Fruit fly (Drosophila melanogaster) whole organism, embryonic: ENCODE data around the gene CG12017.

ENCODE experiments used
- ATbp ChIP-seq: fragments of 200-800 bp; sonication (Bioruptor generic); optimal IDR thresholded peaks from 2 replicates; lab custom pipeline; 2017; ENCODE audit warnings: missing biosample characterization, mild to moderate bottlenecking, missing genetic modification characterization, missing genetic modification reagents
- B-H2 ChIP-seq: fragments of 200-800 bp; sonication (Bioruptor generic); optimal IDR thresholded peaks from 2 replicates; lab custom pipeline; 2018; ENCODE audit warnings: missing biosample characterization, mild to moderate bottlenecking, missing genetic modification characterization
- Blimp-1 ChIP-seq: fragments of 200-800 bp; sonication (Bioruptor generic); optimal IDR thresholded peaks from 3 replicates; lab custom pipeline; 2018; ENCODE audit warnings: missing biosample characterization, missing genetic modification characterization, mild to moderate bottlenecking, moderate library complexity, missing genetic modification reagents
- BtbVII ChIP-seq: fragments of 200-800 bp; sonication (Bioruptor generic); optimal IDR thresholded peaks from 3 replicates; lab custom pipeline; 2017; ENCODE audit warnings: missing biosample characterization, mild to moderate bottlenecking, missing genetic modification characterization
- CG10543 ChIP-seq: fragments of 200-800 bp; sonication (Bioruptor generic); optimal IDR thresholded peaks from 3 replicates; lab custom pipeline; 2017; ENCODE audit warnings: missing biosample characterization, mild to moderate bottlenecking, missing genetic modification characterization, moderate library complexity
- CG10565 ChIP-seq: fragments of 200-800 bp; sonication (Bioruptor generic); optimal IDR thresholded peaks from 3 replicates; lab custom pipeline; 2016; ENCODE audit warnings: missing biosample characterization, mild to moderate bottlenecking, missing genetic modification characterization
- CG11085 ChIP-seq: fragments of 200-800 bp; sonication (Bioruptor generic); IDR thresholded peaks from 2 replicates; pipeline ENCODE4 v1.3.6; 2022; ENCODE audit warnings: missing biosample characterization, missing genetic modification characterization
- CG11398 ChIP-seq: fragments of 200-800 bp; sonication (Bioruptor generic); optimal IDR thresholded peaks from 2 replicates; lab custom pipeline; 2016; ENCODE audit warnings: missing biosample characterization, missing genetic modification characterization
- CG12219 ChIP-seq: fragments of 200-800 bp; sonication (Bioruptor generic); optimal IDR thresholded peaks from 3 replicates; lab custom pipeline; 2018; ENCODE audit warnings: missing biosample characterization, mild to moderate bottlenecking, missing genetic modification characterization
- CG13296 ChIP-seq: fragments of 200-800 bp; sonication (Bioruptor generic); optimal IDR thresholded peaks from 3 replicates; lab custom pipeline; 2018; ENCODE audit warnings: missing biosample characterization, mild to moderate bottlenecking, missing genetic modification characterization
- CG13624 ChIP-seq: fragments of 200-800 bp; sonication (Bioruptor generic); optimal IDR thresholded peaks from 2 replicates; lab custom pipeline; 2016; ENCODE audit warnings: missing biosample characterization, missing genetic modification characterization
- CG15269 ChIP-seq: fragments of 200-800 bp; sonication (Bioruptor generic); optimal IDR thresholded peaks from 2 replicates; lab custom pipeline; 2018; ENCODE audit warnings: missing biosample characterization, mild to moderate bottlenecking, missing genetic modification characterization, moderate library complexity
- CG15514 ChIP-seq: fragments of 200-800 bp; sonication (Bioruptor generic); optimal IDR thresholded peaks from 3 replicates; lab custom pipeline; 2017; ENCODE audit warnings: missing biosample characterization, missing genetic modification characterization, mild to moderate bottlenecking, moderate library complexity, missing genetic modification reagents
- CG2129 ChIP-seq: fragments of 200-800 bp; sonication (Bioruptor generic); IDR thresholded peaks from 2 replicates; pipeline ENCODE4 v1.3.6; 2022; ENCODE audit warnings: missing biosample characterization, missing genetic modification characterization; ENCODE audit not compliant: partially characterized antibody
- CG2199 ChIP-seq: fragments of 200-800 bp; sonication (Bioruptor generic); IDR thresholded peaks from 3 replicates; pipeline ENCODE4 v1.3.6; 2022; ENCODE audit warnings: missing biosample characterization, missing genetic modification characterization
- CG2678 ChIP-seq: fragments of 200-800 bp; sonication (Bioruptor generic); optimal IDR thresholded peaks from 3 replicates; lab custom pipeline; 2019; ENCODE audit warnings: missing biosample characterization, mild to moderate bottlenecking, missing genetic modification characterization, moderate library complexity
- CG2712 ChIP-seq: fragments of 200-800 bp; optimal IDR thresholded peaks from 3 replicates; lab custom pipeline; 2019; ENCODE audit warnings: missing biosample characterization, mild to moderate bottlenecking, missing genetic modification characterization, moderate library complexity
- CG31224 ChIP-seq: fragments of 200-800 bp; sonication (Bioruptor generic); IDR thresholded peaks from 2 replicates; pipeline ENCODE4 v1.3.6; 2022; ENCODE audit warnings: missing biosample characterization, missing genetic modification characterization
- CG3163 ChIP-seq: fragments of 200-800 bp; sonication (Bioruptor generic); optimal IDR thresholded peaks from 3 replicates; lab custom pipeline; 2016; ENCODE audit warnings: missing biosample characterization, missing genetic modification characterization
- CG32772 ChIP-seq: fragments of 200-800 bp; sonication (Bioruptor generic); IDR thresholded peaks from 2 replicates; pipeline ENCODE4 v1.3.6; 2022; ENCODE audit warnings: missing biosample characterization, missing genetic modification characterization
- CG34376 ChIP-seq: fragments of 200-800 bp; sonication (Bioruptor generic); optimal IDR thresholded peaks from 2 replicates; lab custom pipeline; 2018; ENCODE audit warnings: missing biosample characterization, mild to moderate bottlenecking, missing genetic modification characterization
- CG4282 ChIP-seq: fragments of 200-800 bp; sonication (Bioruptor generic); optimal IDR thresholded peaks from 2 replicates; lab custom pipeline; 2016; ENCODE audit warnings: missing biosample characterization, missing genetic modification characterization
- CG7372 ChIP-seq: fragments of 200-800 bp; sonication (Bioruptor generic); IDR thresholded peaks from 2 replicates; pipeline ENCODE4 v1.3.6; 2022; ENCODE audit warnings: missing biosample characterization, missing genetic modification characterization
- CG7786 ChIP-seq: fragments of 200-800 bp; sonication (Bioruptor generic); optimal IDR thresholded peaks from 2 replicates; lab custom pipeline; 2016; ENCODE audit warnings: missing biosample characterization, missing genetic modification characterization
- CG8089 ChIP-seq: fragments of 200-800 bp; sonication (Bioruptor generic); optimal IDR thresholded peaks from 3 replicates; lab custom pipeline; 2016; ENCODE audit warnings: missing biosample characterization, missing genetic modification characterization
- CG9727 ChIP-seq: fragments of 200-800 bp; sonication (Bioruptor generic); optimal IDR thresholded peaks from 3 replicates; lab custom pipeline; 2017; ENCODE audit warnings: missing biosample characterization, mild to moderate bottlenecking, missing genetic modification characterization
- CG9876 ChIP-seq: fragments of 200-800 bp; sonication (Bioruptor generic); optimal IDR thresholded peaks from 2 replicates; lab custom pipeline; 2016; ENCODE audit warnings: missing biosample characterization, missing genetic modification characterization
- D ChIP-seq, 2 experiments: fragments of 200-800 bp in 1 of 2; fragments of >200 bp in 1 of 2; sonication (Bioruptor generic) in 1 of 2; optimal IDR thresholded peaks; 2 replicates in 1 of 2; 3 replicates in 1 of 2; lab custom pipeline; 2017; ENCODE audit warnings: mild to moderate bottlenecking in 1 of 2, missing biosample characterization in 1 of 2, missing genetic modification characterization in 1 of 2, missing genetic modification reagents in 1 of 2
- Doc3 ChIP-seq: fragments of 200-800 bp; sonication (Bioruptor generic); IDR thresholded peaks from 3 replicates; pipeline ENCODE4 v1.3.6; 2022; ENCODE audit warnings: missing biosample characterization, missing genetic modification characterization; ENCODE audit not compliant: partially characterized antibody
- Gug ChIP-seq: fragments of 200-800 bp; sonication (Bioruptor generic); IDR thresholded peaks from 4 replicates; pipeline ENCODE4 v1.3.6; 2022; ENCODE audit warnings: missing biosample characterization, missing genetic modification characterization
- Lhr ChIP-seq: fragments of 200-800 bp; sonication (Bioruptor generic); optimal IDR thresholded peaks from 3 replicates; lab custom pipeline; 2017; ENCODE audit warnings: mild to moderate bottlenecking, missing biosample characterization, missing genetic modification reagents, missing genetic modification characterization
- Med ChIP-seq: fragments of 200-800 bp; sonication (Bioruptor generic); peaks from one replicate; lab custom pipeline; 2016; ENCODE audit warnings: missing biosample characterization, missing genetic modification characterization, mild to moderate bottlenecking, inconsistent platforms, moderate library complexity
- NC2α ChIP-seq: fragments of 200-800 bp; sonication (Bioruptor generic); optimal IDR thresholded peaks from 2 replicates; lab custom pipeline; 2016; ENCODE audit warnings: missing biosample characterization, missing genetic modification characterization
- Stat92E ChIP-seq, 3 experiments: fragments of >200 bp in 2 of 3; fragments of 200-800 bp in 1 of 3; sonication (Bioruptor generic) in 1 of 3; optimal IDR thresholded peaks; 2 replicates each; lab custom pipeline; 2017 to 2019; ENCODE audit warnings: missing biosample characterization in 3 of 3, missing genetic modification characterization in 3 of 3, mild to moderate bottlenecking in 1 of 3, moderate library complexity in 1 of 3
- Trl ChIP-seq, 3 experiments: fragments of >200 bp in 2 of 3; fragments of 200-800 bp in 1 of 3; sonication (Bioruptor generic) in 1 of 3; optimal IDR thresholded peaks; 2 replicates in 1 of 3; 3 replicates in 2 of 3; lab custom pipeline; 2016 to 2017; ENCODE audit warnings: missing biosample characterization in 1 of 3, missing genetic modification characterization in 1 of 3
- Xbp1 ChIP-seq: fragments of 200-800 bp; sonication (Bioruptor generic); optimal IDR thresholded peaks from 3 replicates; lab custom pipeline; 2016; ENCODE audit warnings: missing biosample characterization, mild to moderate bottlenecking, missing genetic modification characterization
- ac ChIP-seq: fragments of 200-800 bp; sonication (Bioruptor generic); optimal IDR thresholded peaks from 3 replicates; lab custom pipeline; 2017; ENCODE audit warnings: missing biosample characterization, mild to moderate bottlenecking, missing genetic modification characterization
- al ChIP-seq: fragments of 200-800 bp; sonication (Bioruptor generic); IDR thresholded peaks from 2 replicates; pipeline ENCODE4 v1.3.6; 2022; ENCODE audit warnings: missing biosample characterization, missing genetic modification characterization
- aop ChIP-seq: fragments of 200-800 bp; sonication (Bioruptor generic); IDR thresholded peaks from 2 replicates; pipeline ENCODE4 v1.3.6; 2022; ENCODE audit warnings: missing biosample characterization, missing genetic modification characterization
- fd102C ChIP-seq: fragments of 200-800 bp; sonication (Bioruptor generic); optimal IDR thresholded peaks from 2 replicates; lab custom pipeline; 2018; ENCODE audit warnings: missing biosample characterization, mild to moderate bottlenecking, missing genetic modification characterization, moderate library complexity
- grau ChIP-seq: fragments of 200-800 bp; optimal IDR thresholded peaks from 3 replicates; lab custom pipeline; 2019; ENCODE audit warnings: missing biosample characterization, mild to moderate bottlenecking, missing genetic modification characterization, moderate library complexity
- jing ChIP-seq: fragments of 200-800 bp; sonication (Bioruptor generic); optimal IDR thresholded peaks from 2 replicates; lab custom pipeline; 2018; ENCODE audit warnings: missing biosample characterization, mild to moderate bottlenecking, missing genetic modification characterization
- kni ChIP-seq: fragments of 200-800 bp; sonication (Bioruptor generic); optimal IDR thresholded peaks from 3 replicates; lab custom pipeline; 2017; ENCODE audit warnings: mild to moderate bottlenecking, missing biosample characterization, missing genetic modification reagents, missing genetic modification characterization
- nom ChIP-seq: fragments of 200-800 bp; sonication (Bioruptor generic); optimal IDR thresholded peaks from 2 replicates; lab custom pipeline; 2017; ENCODE audit warnings: missing biosample characterization, missing genetic modification characterization, mild to moderate bottlenecking, moderate library complexity, missing genetic modification reagents
- repo ChIP-seq: fragments of 200-800 bp; sonication (Bioruptor generic); optimal IDR thresholded peaks from 2 replicates; lab custom pipeline; 2016; ENCODE audit warnings: missing biosample characterization, missing genetic modification characterization
- sc ChIP-seq, 3 experiments: fragments of >200 bp in 2 of 3; fragments of 200-800 bp in 1 of 3; sonication (Bioruptor generic) in 1 of 3; optimal IDR thresholded peaks; 2 replicates in 2 of 3; 3 replicates in 1 of 3; lab custom pipeline; 2017; ENCODE audit warnings: mild to moderate bottlenecking in 1 of 3, missing biosample characterization in 1 of 3, missing genetic modification characterization in 1 of 3, missing genetic modification reagents in 1 of 3
- sob ChIP-seq: fragments of 200-800 bp; sonication (Bioruptor generic); IDR thresholded peaks from 2 replicates; pipeline ENCODE4 v1.3.6; 2022; ENCODE audit warnings: missing biosample characterization, missing genetic modification characterization
- sug ChIP-seq: fragments of 200-800 bp; optimal IDR thresholded peaks from 2 replicates; lab custom pipeline; 2019; ENCODE audit warnings: missing biosample characterization, mild to moderate bottlenecking, missing genetic modification characterization, moderate library complexity

The CG12017 gene

DNA sequence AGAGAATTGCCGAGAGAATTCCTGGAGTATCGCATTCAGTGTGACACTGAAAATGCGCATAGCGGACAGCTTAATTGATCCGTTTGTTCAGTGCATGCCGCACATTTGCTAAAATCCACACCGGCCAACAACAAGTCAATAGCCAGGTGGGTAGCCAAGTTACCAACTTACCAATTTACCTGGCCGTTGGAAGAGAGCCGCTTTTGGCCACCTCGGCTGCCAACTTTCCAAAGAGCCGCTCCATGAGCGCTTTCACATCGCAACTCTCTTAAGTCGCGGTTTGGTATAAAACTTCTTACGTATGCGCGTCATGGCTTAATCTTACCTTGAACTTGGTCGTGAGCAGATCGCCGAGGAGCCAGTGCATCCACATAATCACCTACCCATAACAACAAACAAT lies at the start of gene CG12017:
TSS of gene CG12017 (plus strand) at position 310 of the 400 bp plus-strand sequence.
- TF ChIP-seq CG2129 (no peak), Doc3 (0 out of 3 replicates have a peak, but pooled peaks have one; percentile 15), kni (GFP tag; lab: Kevin White, UChicago) (peak; percentile 37), D (optimal IDR thresholded peaks at IDR 0.05; lab: Kevin White, UChicago) (no peak), D (GFP tag; optimal IDR thresholded peaks at IDR 0.05; lab: Kevin White, UChicago) (no peak), Gug (GFP tag; lab: Robert Waterston, UW) (no peak), CG3163 (peak; percentile 63), Trl (optimal IDR thresholded peaks at IDR 0.05; lab: Kevin White, UChicago) (peak in 1 of 2 experiments; percentile 22), Trl (GFP tag; optimal IDR thresholded peaks at IDR 0.05; lab: Kevin White, UChicago) (no peak), Blimp-1 (GFP tag; lab: Kevin White, UChicago) (peak; percentile 11), jing (GFP tag; lab: Kevin White, UChicago) (no peak)

DNA sequence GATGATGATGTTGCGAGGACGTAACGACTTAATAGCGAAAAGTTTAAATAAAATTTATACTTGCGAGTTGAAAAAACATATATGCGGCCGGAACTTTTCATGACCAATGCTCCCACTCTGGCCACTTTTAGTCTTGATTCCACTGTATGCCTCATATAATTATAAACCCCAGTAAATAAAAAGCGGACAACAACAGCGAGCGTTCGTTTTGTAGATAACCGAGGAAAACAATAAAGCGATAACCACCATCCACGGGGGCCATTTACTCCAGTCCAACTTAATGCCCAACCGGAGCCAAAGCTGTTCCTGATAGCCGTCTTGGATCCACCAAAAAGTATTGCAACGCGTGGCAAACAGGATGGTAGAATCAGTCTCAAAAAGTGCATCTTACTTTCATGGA lies 43.7 kb upstream of the CG12017 start:
- TF ChIP-seq CG3163 (no peak), NC2α (GFP tag; lab: Kevin White, UChicago) (no peak), CG7372 (no peak), CG32772 (GFP tag; lab: Robert Waterston, UW) (no peak), sc (optimal IDR thresholded peaks at IDR 0.05; lab: Kevin White, UChicago) (no peak), sc (GFP tag; optimal IDR thresholded peaks at IDR 0.05; lab: Kevin White, UChicago) (no peak), ac (GFP tag; lab: Kevin White, UChicago) (no peak), CG2678 (no peak), Xbp1 (no peak), CG9727 (GFP tag; lab: Kevin White, UChicago) (no peak), B-H2 (GFP tag; lab: Kevin White, UChicago) (peak; percentile 31), CG9876 (GFP tag; lab: Kevin White, UChicago) (no peak), CG12219 (no peak), CG13624 (GFP tag; lab: Kevin White, UChicago) (no peak), ATbp (GFP tag; lab: Kevin White, UChicago) (no peak), BtbVII (GFP tag; lab: Kevin White, UChicago) (no peak), repo (GFP tag; lab: Kevin White, UChicago) (no peak), CG2712 (tag; lab: Kevin White, UChicago) (no peak), nom (GFP tag; lab: Kevin White, UChicago) (no peak), CG8089 (GFP tag; lab: Kevin White, UChicago) (no peak), grau (tag; lab: Kevin White, UChicago) (peak; percentile 4), CG13296 (GFP tag; lab: Kevin White, UChicago) (peak; percentile 16), CG11085 (GFP tag; lab: Robert Waterston, UW) (no peak), CG31224 (GFP tag; lab: Robert Waterston, UW) (no peak), sug (tag; lab: Kevin White, UChicago) (peak; percentile 91), Stat92E (GFP tag; optimal IDR thresholded peaks at IDR 0.05; lab: Kevin White, UChicago) (no peak), fd102C (no peak), Med (GFP tag; lab: Kevin White, UChicago) (peak; percentile 20), CG10565 (GFP tag; lab: Kevin White, UChicago) (no peak), CG11398 (GFP tag; lab: Kevin White, UChicago) (no peak), aop (GFP tag; lab: Robert Waterston, UW) (no peak), CG4282 (GFP tag; lab: Kevin White, UChicago) (no peak), sob (GFP tag; lab: Robert Waterston, UW) (peak; percentile 25; the same call in 1 of the 2 replicates), CG15514 (GFP tag; lab: Kevin White, UChicago) (no peak), CG7786 (GFP tag; lab: Kevin White, UChicago) (no peak), CG10543 (peak; percentile 8), CG15269 (tag; lab: Kevin White, UChicago) (no peak), CG34376 (GFP tag; lab: Kevin White, UChicago) (peak; percentile 6), al (GFP tag; lab: Robert Waterston, UW) (no peak), CG2199 (peak; percentile 64; the same call in 1 of the 3 replicates), Lhr (GFP tag; lab: Kevin White, UChicago) (no peak)
